Worm (Caenorhabditis elegans) whole organism, L4/young adult: Measurements from ENCODE around the gene odr-7.

Source experiments
- W03F9.2 ChIP-seq: fragments of 150-350 bp; optimal IDR thresholded peaks from 2 replicates; lab custom pipeline; 2014; ENCODE audit warnings: missing biosample characterization, missing genetic modification characterization
- dao-5 ChIP-seq: sonication (generic microtip); optimal IDR thresholded peaks from 2 replicates; lab custom pipeline; 2016; ENCODE audit warnings: missing genotype, missing genetic modification characterization, moderate library complexity, missing compliant biosample characterization
- him-1 ChIP-seq: sonication (generic microtip); optimal IDR thresholded peaks from 2 replicates; lab custom pipeline; 2016; ENCODE audit warnings: missing genotype, missing genetic modification reagents, missing genetic modification characterization, missing compliant biosample characterization

ce11 chrX:12436486-12436885 lies 25.0 kb downstream of the odr-7 start:
- TF ChIP-seq him-1 (no peak), W03F9.2 (tag; lab: Kevin White, UChicago) (no peak), dao-5 (tag; lab: Kevin White, UChicago) (no peak)
